Worm (Caenorhabditis elegans) whole organism, L3 larva: ENCODE results near the gene F14H3.4.

ENCODE experiments used
- aly-2 ChIP-seq: fragments of 150-350 bp; optimal IDR thresholded peaks from 2 replicates; lab custom pipeline; 2014; ENCODE audit warnings: missing biosample characterization, missing genetic modification characterization
- ama-1 ChIP-seq: fragments of 150-350 bp; optimal IDR thresholded peaks from 2 replicates; lab custom pipeline; 2018
- egl-27 ChIP-seq: sonication (generic microtip); optimal IDR thresholded peaks from 4 replicates; lab custom pipeline; 2017; ENCODE audit warnings: missing biosample characterization, missing genetic modification reagents, missing genetic modification characterization
- fos-1 ChIP-seq: fragments of 150-350 bp; optimal IDR thresholded peaks from 2 replicates; lab custom pipeline; 2014; ENCODE audit warnings: missing biosample characterization, missing genetic modification characterization
- mdl-1 ChIP-seq: fragments of 150-350 bp; optimal IDR thresholded peaks from 2 replicates; lab custom pipeline; 2014; ENCODE audit warnings: missing biosample characterization, missing genetic modification characterization
- mml-1 ChIP-seq: fragments of 150-350 bp; sonication (generic microtip); optimal IDR thresholded peaks from 3 replicates; lab custom pipeline; 2014; ENCODE audit warnings: missing biosample characterization, missing genetic modification characterization
- nhr-12 ChIP-seq: fragments of 150-350 bp; optimal IDR thresholded peaks from 2 replicates; lab custom pipeline; 2014; ENCODE audit warnings: missing biosample characterization, missing genetic modification characterization
- nhr-23 ChIP-seq: fragments of 150-350 bp; optimal IDR thresholded peaks from 2 replicates; lab custom pipeline; 2014; ENCODE audit warnings: missing biosample characterization, missing genetic modification reagents, missing genetic modification characterization
- nhr-76 ChIP-seq: fragments of 150-350 bp; sonication (generic microtip); optimal IDR thresholded peaks from 5 replicates; lab custom pipeline; 2014; ENCODE audit warnings: missing biosample characterization, missing genetic modification characterization
- nhr-77 ChIP-seq: fragments of 150-350 bp; optimal IDR thresholded peaks from 2 replicates; lab custom pipeline; 2014; ENCODE audit warnings: missing biosample characterization, missing genetic modification characterization

DNA sequence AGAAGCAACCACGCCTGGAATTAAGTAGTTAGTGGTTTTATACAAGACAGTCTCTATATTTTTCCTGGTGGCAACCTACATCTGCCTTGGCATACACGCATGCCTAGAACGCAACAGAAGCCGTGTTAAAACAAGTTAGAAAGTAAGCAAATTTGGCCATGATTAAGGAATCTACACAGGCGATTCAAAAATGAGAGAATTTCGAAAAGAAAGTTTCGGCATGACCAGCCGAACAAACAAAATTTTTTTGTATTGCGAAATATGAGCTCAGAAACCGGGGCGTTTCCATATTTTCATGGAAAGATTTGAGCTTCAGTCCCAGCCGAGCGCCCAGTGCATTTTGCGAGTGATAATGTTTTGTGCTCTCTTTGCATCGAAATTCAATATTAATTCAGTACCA, 5.3 kb upstream of the F14H3.4 start, which contains the start of gene F14H3.15:
- TF ChIP-seq mml-1 (tag; lab: Kevin White, UChicago) (no peak), ama-1 (no peak), fos-1 (tag; lab: Kevin White, UChicago) (no peak), nhr-77 (no peak), egl-27 (no peak), aly-2 (tag; lab: Kevin White, UChicago) (no peak), nhr-23 (tag; lab: Kevin White, UChicago) (no peak), mdl-1 (tag; lab: Kevin White, UChicago) (no peak), nhr-12 (tag; lab: Kevin White, UChicago) (no peak), nhr-76 (tag; lab: Kevin White, UChicago) (no peak)
